Fruit fly (Drosophila melanogaster): ENCODE data around the gene Akap200.

Akap200 gene

DNA sequence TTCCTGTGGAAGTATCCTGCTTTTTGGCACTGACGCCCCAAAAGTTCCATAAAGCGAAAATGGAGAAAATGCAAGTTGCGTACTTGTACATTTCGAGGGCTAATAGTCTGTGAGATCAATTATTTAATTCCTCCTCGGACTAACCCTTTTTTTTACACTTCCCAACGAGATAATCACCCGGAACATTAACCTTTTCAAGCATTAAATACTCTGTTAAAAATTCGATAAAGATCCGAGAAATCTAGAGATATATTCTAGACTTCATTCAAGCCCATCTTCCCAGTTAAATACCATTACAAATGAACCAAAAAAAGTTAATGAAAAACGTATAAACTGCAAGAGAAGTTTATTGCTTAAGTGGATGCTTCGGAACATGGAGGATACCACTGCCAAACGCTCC is 21.3 kb upstream of the Akap200 start, which contains the start of gene lectin-29Ca:
TSS of gene lectin-29Ca (minus strand) at position 101 of the 400 bp plus-strand sequence.
- TF ChIP-seq Ssrp (tag; optimal IDR thresholded peaks at IDR 0.05) (no peak), prd (optimal IDR thresholded peaks at IDR 0.05) (no peak), prd (GFP tag; IDR thresholded peaks at IDR 0.05) (no peak), CG10979 (tag; optimal IDR thresholded peaks at IDR 0.05) (no peak), CG2116 (GFP tag; optimal IDR thresholded peaks at IDR 0.05) (no peak), Dll (GFP tag; IDR thresholded peaks at IDR 0.05; ENCODE audit: partially characterized antibody) (no peak), CG6272 (GFP tag; IDR thresholded peaks at IDR 0.05) (no peak), Dip3 (GFP tag; optimal IDR thresholded peaks at IDR 0.05) (no peak), CG4617 (GFP tag; optimal IDR thresholded peaks at IDR 0.05; ENCODE audit: borderline replicate concordance) (no peak), Usf (GFP tag; optimal IDR thresholded peaks at IDR 0.05) (no peak), CG1647 (GFP tag; optimal IDR thresholded peaks at IDR 0.05) (no peak), jumu (GFP tag; optimal IDR thresholded peaks at IDR 0.05) (no peak), Hey (tag; optimal IDR thresholded peaks at IDR 0.05) (no peak), BEAF-32 (GFP tag; optimal IDR thresholded peaks at IDR 0.05) (no peak), CG31365 (tag; optimal IDR thresholded peaks at IDR 0.05) (no peak)

DNA sequence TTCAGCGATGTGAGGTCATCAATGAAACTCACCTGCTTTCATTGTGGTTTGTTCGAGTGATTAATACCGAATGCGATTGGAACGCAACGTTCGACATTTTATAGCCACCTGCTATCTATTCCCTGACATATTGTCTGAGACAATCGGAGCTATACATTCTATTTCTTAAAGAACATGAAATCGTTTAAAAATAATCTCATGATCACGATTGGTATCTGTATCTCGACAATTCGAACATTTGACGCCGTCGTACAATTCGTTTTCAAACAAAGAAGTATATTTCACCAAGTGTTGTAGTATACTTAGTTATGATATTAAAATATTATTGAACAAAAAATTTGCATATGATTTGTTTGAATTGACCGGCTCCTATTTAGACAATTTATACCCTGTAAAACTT is 20.6 kb upstream of the Akap200 start, which contains the start of gene Peritrophin-15b:
TSS of gene Peritrophin-15b (minus strand) at position 101 of the 400 bp plus-strand sequence.
- TF ChIP-seq gsb (GFP tag; IDR thresholded peaks at IDR 0.05) (no peak), CG8388 (GFP tag; optimal IDR thresholded peaks at IDR 0.05) (no peak), YL-1 (GFP tag; optimal IDR thresholded peaks at IDR 0.05) (no peak), H15 (GFP tag; IDR thresholded peaks at IDR 0.05) (no peak), CG13424 (tag; optimal IDR thresholded peaks at IDR 0.05) (no peak), stwl (tag; optimal IDR thresholded peaks at IDR 0.05) (no peak), sc (optimal IDR thresholded peaks at IDR 0.05) (no peak), sc (GFP tag; optimal IDR thresholded peaks at IDR 0.05) (no peak), Dbx (GFP tag; IDR thresholded peaks at IDR 0.05) (no peak), Hand (GFP tag; optimal IDR thresholded peaks at IDR 0.05) (no peak)

DNA sequence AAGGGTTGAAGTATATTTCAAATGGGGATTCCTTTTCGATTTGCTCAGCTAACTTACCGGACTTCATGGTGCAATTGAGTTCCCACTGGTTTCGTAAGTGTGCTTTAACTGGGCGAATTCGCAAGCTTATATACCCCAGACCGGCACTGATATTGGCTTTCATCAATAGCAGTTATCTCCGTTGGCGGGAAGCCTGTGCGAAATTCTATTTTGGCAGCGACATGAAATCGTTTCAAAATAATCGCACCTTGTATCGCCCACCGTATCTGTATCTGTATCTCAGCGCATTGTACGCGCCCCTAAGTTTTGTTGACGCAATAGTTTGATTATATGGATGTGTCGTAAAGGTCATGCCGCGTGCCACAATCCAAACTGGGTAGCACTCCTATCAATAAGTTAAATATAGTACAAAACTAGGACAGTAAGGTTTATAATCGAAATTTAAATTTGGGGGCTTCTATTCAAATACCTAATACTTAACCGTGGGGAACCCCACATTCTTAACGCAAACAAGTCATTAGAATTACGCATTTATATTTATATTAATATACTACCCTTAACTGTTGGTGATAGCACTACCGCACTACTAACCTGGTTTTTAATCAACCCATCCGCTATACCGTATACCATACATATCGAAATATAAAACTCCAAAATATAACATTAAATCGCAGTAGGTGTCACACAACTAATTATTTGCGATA is 19.3 kb upstream of the Akap200 start, which contains the start of the genes Peritrophin-15a and CG13385:
TSS of gene Peritrophin-15a (minus strand) at position 101 of the 704 bp plus-strand sequence.
TSS of gene CG13385 (plus strand) at position 654 of the 704 bp plus-strand sequence.
- TF ChIP-seq wdn (GFP tag; IDR thresholded peaks at IDR 0.05) (no peak), D (optimal IDR thresholded peaks at IDR 0.05) (no peak), D (GFP tag; optimal IDR thresholded peaks at IDR 0.05) (no peak), CG31388 (GFP tag; optimal IDR thresholded peaks at IDR 0.05) (no peak), gce (GFP tag; IDR thresholded peaks at IDR 0.05) (no peak), Hand (GFP tag; optimal IDR thresholded peaks at IDR 0.05) (no peak), CG6854 (GFP tag; optimal IDR thresholded peaks at IDR 0.05) (no peak), bowl (GFP tag; IDR thresholded peaks at IDR 0.05) (no peak), CG11093 (GFP tag; IDR thresholded peaks at IDR 0.05) (no peak)

DNA sequence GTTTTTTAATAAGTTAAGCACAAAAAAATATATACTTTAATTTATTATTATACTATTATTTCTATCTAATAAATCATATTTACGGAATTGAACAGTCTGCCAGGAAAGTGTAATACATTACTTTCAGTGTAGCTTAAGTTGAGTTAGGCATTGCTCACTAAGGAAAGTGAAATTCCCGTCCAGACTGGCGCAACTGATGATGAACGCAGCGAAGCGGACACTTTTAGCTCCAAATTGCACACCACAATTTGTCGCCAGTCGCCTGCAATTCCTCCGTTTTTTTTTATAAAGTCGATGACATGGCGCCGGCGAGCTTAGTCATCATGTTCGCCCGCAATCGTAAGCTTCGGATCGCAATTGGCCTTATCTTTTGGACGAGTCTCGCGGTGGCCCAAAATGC is 16.8 kb upstream of the Akap200 start, which contains the start of gene CG13386:
TSS of gene CG13386 (plus strand) at position 301 of the 400 bp plus-strand sequence.
- TF ChIP-seq prd (optimal IDR thresholded peaks at IDR 0.05) (no peak), prd (GFP tag; IDR thresholded peaks at IDR 0.05) (peak; percentile 7; the same call in 1 of the 3 replicates), CG5953 (GFP tag; IDR thresholded peaks at IDR 0.05) (no peak), Ets65A (GFP tag) (peak; percentile 22), mirr (GFP tag; optimal IDR thresholded peaks at IDR 0.05) (no peak)

Measured in whole organism, embryonic.